Worm (Caenorhabditis elegans) whole organism, L4 larva: ENCODE results near the gene Y53F4B.36.

Experiments
- ZK337.2 ChIP-seq: fragments of 200-800 bp; sonication (Bioruptor generic); IDR thresholded peaks from 2 replicates; pipeline ENCODE4 v1.3.6; 2022; ENCODE audit warnings: missing genetic modification reagents, missing genetic modification characterization, missing compliant biosample characterization
- aha-1 ChIP-seq: fragments of 150-350 bp; peaks from one replicate; lab custom pipeline; 2014; ENCODE audit warnings: missing biosample characterization, missing genetic modification characterization
- ama-1 ChIP-seq: fragments of 150-350 bp; optimal IDR thresholded peaks from 2 replicates; lab custom pipeline; 2014; ENCODE audit warnings: inconsistent platforms, mixed read lengths
- arid-1 ChIP-seq: fragments of 200-800 bp; sonication (Bioruptor generic); conservative IDR thresholded peaks from 2 replicates; pipeline ENCODE4 v1.3.6; 2022; ENCODE audit warnings: missing genetic modification reagents, missing genetic modification characterization, missing compliant biosample characterization
- ces-1 ChIP-seq: fragments of 150-350 bp; sonication (generic microtip); optimal IDR thresholded peaks from 4 replicates; lab custom pipeline; 2014; ENCODE audit warnings: missing biosample characterization, missing genetic modification reagents, missing genetic modification characterization
- daf-16 ChIP-seq, 3 experiments: sonication (generic microtip); optimal IDR thresholded peaks; 2 replicates each; lab custom pipeline; 2016 to 2017; ENCODE audit warnings: missing genetic modification characterization in 3 of 3, missing genetic modification reagents in 3 of 3, mild to moderate bottlenecking in 2 of 3, missing compliant biosample characterization in 2 of 3, missing biosample characterization in 1 of 3, moderate library complexity in 1 of 3
- daf-19 ChIP-seq: fragments of 200-800 bp; sonication (Bioruptor generic); conservative IDR thresholded peaks from 2 replicates; pipeline ENCODE4 v1.3.6; 2022; ENCODE audit warnings: missing genetic modification characterization, missing compliant biosample characterization
- daf-8 ChIP-seq: fragments of 200-800 bp; sonication (Bioruptor generic); IDR thresholded peaks from 2 replicates; pipeline ENCODE4 v1.3.6; 2022; ENCODE audit warnings: missing genetic modification characterization, missing compliant biosample characterization
- egl-43 ChIP-seq: fragments of 200-800 bp; sonication (Bioruptor generic); IDR thresholded peaks from 2 replicates; pipeline ENCODE4 v1.3.6; 2022; ENCODE audit warnings: missing genetic modification reagents, missing genetic modification characterization, missing compliant biosample characterization
- fkh-10 ChIP-seq: fragments of 150-350 bp; optimal IDR thresholded peaks from 2 replicates; lab custom pipeline; 2014; ENCODE audit warnings: missing biosample characterization, missing genetic modification reagents, missing genetic modification characterization
- hif-1 ChIP-seq, 2 experiments: sonication (generic microtip); optimal IDR thresholded peaks; 2 replicates each; lab custom pipeline; 2016 to 2017; ENCODE audit warnings: missing compliant biosample characterization in 2 of 2, missing genetic modification characterization in 2 of 2, missing genetic modification reagents in 2 of 2, missing genotype in 2 of 2, mild to moderate bottlenecking in 1 of 2
- hlh-11 ChIP-seq: fragments of 200-800 bp; sonication (Bioruptor generic); optimal IDR thresholded peaks from 2 replicates; lab custom pipeline; 2018; ENCODE audit warnings: mild to moderate bottlenecking, missing genetic modification characterization, missing compliant biosample characterization
- lin-1 ChIP-seq: fragments of 200-800 bp; sonication (Bioruptor generic); IDR thresholded peaks from 2 replicates; pipeline ENCODE4 v1.3.6; 2022; ENCODE audit warnings: missing genetic modification reagents, missing genetic modification characterization, missing compliant biosample characterization
- lin-38 ChIP-seq: fragments of 200-800 bp; sonication (Bioruptor generic); IDR thresholded peaks from 2 replicates; pipeline ENCODE4 v1.3.6; 2022; ENCODE audit warnings: missing genetic modification reagents, missing genetic modification characterization, missing compliant biosample characterization
- lir-3 ChIP-seq: sonication (generic microtip); optimal IDR thresholded peaks from 2 replicates; lab custom pipeline; 2016; ENCODE audit warnings: mild to moderate bottlenecking, missing genetic modification characterization, missing compliant biosample characterization
- lsy-2 ChIP-seq, 2 experiments: fragments of 150-350 bp in 1 of 2; sonication (generic microtip) in 1 of 2; optimal IDR thresholded peaks; 2 replicates each; lab custom pipeline; 2014 to 2017; ENCODE audit warnings: missing biosample characterization in 2 of 2, missing genetic modification characterization in 2 of 2
- madf-9 ChIP-seq: fragments of 200-800 bp; sonication (Bioruptor generic); conservative IDR thresholded peaks from 2 replicates; pipeline ENCODE4 v1.3.6; 2022; ENCODE audit warnings: missing genetic modification reagents, missing genetic modification characterization, missing compliant biosample characterization
- mdl-1 ChIP-seq, 2 experiments: fragments of 150-350 bp in 1 of 2; sonication (generic microtip) in 1 of 2; optimal IDR thresholded peaks; 2 replicates each; lab custom pipeline; 2014 to 2017; ENCODE audit warnings: missing biosample characterization in 2 of 2, missing genetic modification characterization in 2 of 2
- mxl-3 ChIP-seq: fragments of 200-800 bp; sonication (Bioruptor generic); optimal IDR thresholded peaks from 2 replicates; lab custom pipeline; 2018; ENCODE audit warnings: mild to moderate bottlenecking, missing genetic modification characterization, missing compliant biosample characterization
- nhr-10 ChIP-seq: fragments of 150-350 bp; optimal IDR thresholded peaks from 2 replicates; lab custom pipeline; 2014; ENCODE audit warnings: missing biosample characterization, missing genetic modification characterization
- nhr-102 ChIP-seq: sonication (generic microtip); optimal IDR thresholded peaks from 2 replicates; lab custom pipeline; 2016; ENCODE audit warnings: mild to moderate bottlenecking, missing genetic modification characterization, moderate library complexity, missing compliant biosample characterization
- nhr-111 ChIP-seq: fragments of 200-800 bp; sonication (Bioruptor generic); optimal IDR thresholded peaks from 2 replicates; lab custom pipeline; 2018; ENCODE audit warnings: mild to moderate bottlenecking, missing genetic modification characterization, missing compliant biosample characterization
- nhr-237 ChIP-seq: sonication (generic microtip); optimal IDR thresholded peaks from 2 replicates; lab custom pipeline; 2017; ENCODE audit warnings: missing biosample characterization, missing genetic modification characterization
- nhr-28 ChIP-seq: fragments of 150-350 bp; optimal IDR thresholded peaks from 2 replicates; lab custom pipeline; 2014; ENCODE audit warnings: missing biosample characterization, missing genetic modification characterization
- nhr-41 ChIP-seq: fragments of 200-800 bp; sonication (Bioruptor generic); IDR thresholded peaks from 2 replicates; pipeline ENCODE4 v1.3.6; 2022; ENCODE audit warnings: missing genetic modification reagents, missing genetic modification characterization, missing compliant biosample characterization
- nhr-42 ChIP-seq: fragments of 200-800 bp; sonication (Bioruptor generic); IDR thresholded peaks from 2 replicates; pipeline ENCODE4 v1.3.6; 2022; ENCODE audit warnings: missing genetic modification characterization, missing compliant biosample characterization
- nhr-6 ChIP-seq: fragments of 150-350 bp; optimal IDR thresholded peaks from 2 replicates; lab custom pipeline; 2014; ENCODE audit warnings: missing biosample characterization, missing genetic modification characterization
- nhr-76 ChIP-seq: fragments of 150-350 bp; optimal IDR thresholded peaks from 2 replicates; lab custom pipeline; 2014; ENCODE audit warnings: missing biosample characterization, missing genetic modification characterization
- pha-4 ChIP-seq, 2 experiments: fragments of 150-350 bp in 1 of 2; fragments of 200-800 bp in 1 of 2; sonication (Bioruptor generic) in 1 of 2; IDR thresholded peaks in 1 of 2; optimal IDR thresholded peaks in 1 of 2; 2 replicates each; pipeline versions ENCODE4 v1.3.6 to Lab custom; 2014 to 2022; ENCODE audit warnings: missing genetic modification characterization in 2 of 2, missing genetic modification reagents in 2 of 2, missing biosample characterization in 1 of 2, missing compliant biosample characterization in 1 of 2
- pqm-1 ChIP-seq: sonication (generic microtip); optimal IDR thresholded peaks from 2 replicates; lab custom pipeline; 2017; ENCODE audit warnings: missing biosample characterization, missing genetic modification characterization
- set-16 ChIP-seq: fragments of 200-800 bp; sonication (Bioruptor generic); IDR thresholded peaks from 2 replicates; pipeline ENCODE4 v1.3.6; 2022; ENCODE audit warnings: missing genetic modification reagents, missing genetic modification characterization, missing compliant biosample characterization
- spr-1 ChIP-seq: sonication (generic microtip); optimal IDR thresholded peaks from 2 replicates; lab custom pipeline; 2016; ENCODE audit warnings: mild to moderate bottlenecking, missing genetic modification characterization, missing compliant biosample characterization
- unc-130 ChIP-seq: sonication (generic microtip); optimal IDR thresholded peaks from 2 replicates; lab custom pipeline; 2016; ENCODE audit warnings: missing genetic modification reagents, missing genetic modification characterization, missing compliant biosample characterization
- unc-62 ChIP-seq, 3 experiments: fragments of 150-350 bp in 1 of 3; sonication (generic microtip); optimal IDR thresholded peaks in 2 of 3; peaks in 1 of 3; 1 replicate in 1 of 3; 2 replicates in 2 of 3; lab custom pipeline; 2014 to 2017; ENCODE audit warnings: missing biosample characterization in 3 of 3, missing genetic modification characterization in 3 of 3, missing genetic modification reagents in 3 of 3, missing genotype in 1 of 3
- zag-1 ChIP-seq: fragments of 150-350 bp; optimal IDR thresholded peaks from 2 replicates; lab custom pipeline; 2014; ENCODE audit warnings: missing biosample characterization, missing genetic modification characterization
- zip-2 ChIP-seq: fragments of 150-350 bp; optimal IDR thresholded peaks from 2 replicates; lab custom pipeline; 2014; ENCODE audit warnings: missing biosample characterization, missing genetic modification characterization

Y53F4B.36 gene

ce11 chrII:15217949-15218348 lies 42.2 kb downstream of the Y53F4B.36 start:
- TF ChIP-seq daf-8 (no peak), nhr-6 (tag; lab: Kevin White, UChicago) (no peak), pqm-1 (tag; lab: Kevin White, UChicago) (no peak), mxl-3 (GFP tag; lab: Kevin White, UChicago) (peak; percentile 18), hlh-11 (tag; lab: Kevin White, UChicago) (peak; percentile 34), spr-1 (no peak), lsy-2 (tag; optimal IDR thresholded peaks at IDR 0.05; lab: Kevin White, UChicago) (no peak), nhr-111 (no peak), lin-38 (GFP tag; lab: Robert Waterston, UW) (no peak), ces-1 (no peak), lin-1 (GFP tag; lab: Robert Waterston, UW) (no peak), daf-19 (GFP tag; lab: Robert Waterston, UW) (no peak), nhr-76 (tag; lab: Kevin White, UChicago) (no peak), zip-2 (no peak), madf-9 (GFP tag; lab: Robert Waterston, UW) (0 out of 2 replicates have a peak, but pooled peaks have one; percentile 20), mdl-1 (tag; optimal IDR thresholded peaks at IDR 0.05; lab: Kevin White, UChicago) (no peak), ZK337.2 (GFP tag; lab: Robert Waterston, UW) (0 out of 2 replicates have a peak, but pooled peaks have one; percentile 27), zag-1 (tag; lab: Kevin White, UChicago) (no peak), nhr-10 (no peak), set-16 (GFP tag; lab: Robert Waterston, UW) (peak; percentile 97), nhr-102 (tag; lab: Kevin White, UChicago) (no peak), pha-4 (GFP tag; IDR thresholded peaks at IDR 0.05; lab: Robert Waterston, UW) (peak; percentile 71; the same call in 1 of the 2 replicates), pha-4 (tag; optimal IDR thresholded peaks at IDR 0.05; lab: Kevin White, UChicago) (no peak), nhr-28 (no peak), nhr-237 (tag; lab: Kevin White, UChicago) (no peak), unc-130 (no peak), egl-43 (0 out of 2 replicates have a peak, but pooled peaks have one; percentile 26), fkh-10 (GFP tag; lab: Kevin White, UChicago) (no peak), hif-1 (tag; optimal IDR thresholded peaks at IDR 0.05; lab: Kevin White, UChicago) (no peak), nhr-42 (GFP tag; lab: Robert Waterston, UW) (peak; percentile 53; the same call in 1 of the 2 replicates), nhr-41 (GFP tag; lab: Robert Waterston, UW) (no peak), arid-1 (GFP tag; lab: Robert Waterston, UW) (0 out of 2 replicates have a peak, but pooled peaks have one; percentile 36), lir-3 (tag; lab: Kevin White, UChicago) (no peak)

- peak; percentile 70; the same call in 1 of the 2 replicates for TF ChIP-seq set-16 (GFP tag; lab: Robert Waterston, UW)
- peak; percentile 5 for TF ChIP-seq aha-1 (tag; lab: Kevin White, UChicago)
- peak; percentile 26; the same call in 1 of the 2 replicates for TF ChIP-seq nhr-42 (GFP tag; lab: Robert Waterston, UW)
- TF ChIP-seq madf-9 (GFP tag; lab: Robert Waterston, UW) = no peak
- TF ChIP-seq, all 104 proteins: peak for 3
Measured at ce11 chrII:15218609-15219008, 42.9 kb downstream of the Y53F4B.36 start.

ce11 chrII:15219033-15219432 lies 43.3 kb downstream of the Y53F4B.36 start:
- TF ChIP-seq ama-1 (peak; percentile 37), daf-16 (GFP tag; optimal IDR thresholded peaks at IDR 0.05; lab: Kevin White, UChicago) (no peak), daf-16 (tag; optimal IDR thresholded peaks at IDR 0.05; lab: Kevin White, UChicago) (peak; percentile 6), unc-62 (GFP tag; optimal IDR thresholded peaks at IDR 0.05 in 1 of 2; lab: Kevin White, UChicago) (peak in 1 of 2 experiments; percentile 40), unc-62 (tag; optimal IDR thresholded peaks at IDR 0.05; lab: Kevin White, UChicago) (no peak), spr-1 (no peak)
